Worm (Caenorhabditis elegans): Measurements from ENCODE around the gene ani-1.

ani-1 gene

ce11 chrIII:12410304-12410703 is 42.9 kb downstream of the ani-1 start:
- no peak for TF ChIP-seq attf-3 (GFP tag; conservative IDR thresholded peaks at IDR 0.05)

ce11 chrIII:12399709-12400108 is 53.5 kb downstream of the ani-1 start:
- TF ChIP-seq mcd-1 (GFP tag; IDR thresholded peaks at IDR 0.05) (peak; percentile 45), C17E4.6 (GFP tag; IDR thresholded peaks at IDR 0.05) (0 out of 2 replicates have a peak, but pooled peaks have one; percentile 25), attf-5 (GFP tag; optimal IDR thresholded peaks at IDR 0.05) (no peak), nhr-90 (tag; optimal IDR thresholded peaks at IDR 0.05) (peak; percentile 49), madf-8 (GFP tag; conservative IDR thresholded peaks at IDR 0.05) (no peak), T07F8.4 (tag; optimal IDR thresholded peaks at IDR 0.05) (peak; percentile 11), nfyb-1 (GFP tag; IDR thresholded peaks at IDR 0.05) (peak; percentile 44; the same call in 1 of the 2 replicates), somi-1 (GFP tag; optimal IDR thresholded peaks at IDR 0.05) (peak; percentile 15), bed-1 (GFP tag; IDR thresholded peaks at IDR 0.05) (no peak), C06A6.2 (GFP tag; conservative IDR thresholded peaks at IDR 0.05) (0 out of 2 replicates have a peak, but pooled peaks have one; percentile 18), mxl-1 (tag; optimal IDR thresholded peaks at IDR 0.05) (no peak), snpc-4 (GFP tag; optimal IDR thresholded peaks at IDR 0.05) (peak; percentile 31), snpc-4 (tag; optimal IDR thresholded peaks at IDR 0.05) (peak in 1 of 4 experiments; percentile 5), mes-4 (tag; optimal IDR thresholded peaks at IDR 0.05) (peak; percentile 5), F37B4.10 (GFP tag; IDR thresholded peaks at IDR 0.05) (no peak), F55B11.4 (tag; optimal IDR thresholded peaks at IDR 0.05; ENCODE audit: borderline replicate concordance, insufficient read depth) (no peak), sptf-2 (GFP tag; optimal IDR thresholded peaks at IDR 0.05) (peak; percentile 27), die-1 (tag; optimal IDR thresholded peaks at IDR 0.05) (peak; percentile 70), ceh-40 (GFP tag; IDR thresholded peaks at IDR 0.05) (no peak), egrh-3 (GFP tag; IDR thresholded peaks at IDR 0.05) (no peak), B0035.1 (tag; optimal IDR thresholded peaks at IDR 0.05) (no peak), B0261.1 (tag; optimal IDR thresholded peaks at IDR 0.05) (peak; percentile 75), rec-8 (tag; optimal IDR thresholded peaks at IDR 0.05) (peak in 1 of 2 experiments; percentile 27), aptf-2 (GFP tag; conservative IDR thresholded peaks at IDR 0.05) (no peak), dox-1 (GFP tag; IDR thresholded peaks at IDR 0.05) (peak; percentile 54), repo-1 (tag; optimal IDR thresholded peaks at IDR 0.05) (peak; percentile 11), tbp1 (GFP tag; optimal IDR thresholded peaks at IDR 0.05) (peak; percentile 91), lsl-1 (GFP tag; optimal IDR thresholded peaks at IDR 0.05) (peak; percentile 41), attf-3 (GFP tag; conservative IDR thresholded peaks at IDR 0.05) (0 out of 2 replicates have a peak, but pooled peaks have one; percentile 9), F10E7.11 (tag; optimal IDR thresholded peaks at IDR 0.05) (no peak), ztf-26 (tag; optimal IDR thresholded peaks at IDR 0.05) (peak; percentile 10), egl-18 (GFP tag; IDR thresholded peaks at IDR 0.05) (no peak), ztf-6 (GFP tag; IDR thresholded peaks at IDR 0.05) (no peak), aptf-3 (GFP tag; IDR thresholded peaks at IDR 0.05) (0 out of 2 replicates have a peak, but pooled peaks have one; percentile 57), cebp-1 (GFP tag; IDR thresholded peaks at IDR 0.05) (no peak), cebp-1 (tag; optimal IDR thresholded peaks at IDR 0.05) (peak; percentile 48), F23B12.7 (tag; optimal IDR thresholded peaks at IDR 0.05; ENCODE audit: insufficient read depth) (no peak), Y56A3A.18 (GFP tag; IDR thresholded peaks at IDR 0.05) (0 out of 2 replicates have a peak, but pooled peaks have one; percentile 29), pha-4 (tag; optimal IDR thresholded peaks at IDR 0.05) (no peak), bed-2 (GFP tag; IDR thresholded peaks at IDR 0.05) (no peak), madf-6 (GFP tag; IDR thresholded peaks at IDR 0.05) (peak; percentile 28; the same call in 1 of the 2 replicates), hmg-1.2 (GFP tag; IDR thresholded peaks at IDR 0.05) (peak; percentile 48), lin-26 (GFP tag; IDR thresholded peaks at IDR 0.05) (peak; percentile 87), ztf-18 (tag; optimal IDR thresholded peaks at IDR 0.05) (peak; percentile 7), rpc-1 (optimal IDR thresholded peaks at IDR 0.05) (peak; percentile 67), rpc-1 (tag; optimal IDR thresholded peaks at IDR 0.05) (peak; percentile 79), F57A8.1 (GFP tag; optimal IDR thresholded peaks at IDR 0.05) (no peak)

Measured in whole organism, young adult.